Worm (Caenorhabditis elegans) whole organism, L2 larva: ENCODE data around the gene F58G1.8.

Experiments used
- C34F6.9 ChIP-seq: fragments of 150-350 bp; optimal IDR thresholded peaks from 2 replicates; lab custom pipeline; 2014; ENCODE audit warnings: missing biosample characterization, missing genetic modification characterization
- F13H6.1 ChIP-seq: sonication (generic microtip); optimal IDR thresholded peaks from 2 replicates; lab custom pipeline; 2016; ENCODE audit warnings: missing genetic modification characterization, missing compliant biosample characterization
- Y55F3AM.14 ChIP-seq: fragments of 200-800 bp; sonication (Bioruptor generic); optimal IDR thresholded peaks from 2 replicates; lab custom pipeline; 2018; ENCODE audit warnings: mild to moderate bottlenecking, missing genetic modification characterization, missing compliant biosample characterization
- ZK546.5 ChIP-seq: sonication (generic microtip); optimal IDR thresholded peaks from 2 replicates; lab custom pipeline; 2017; ENCODE audit warnings: missing biosample characterization, missing genetic modification characterization
- alr-1 ChIP-seq: fragments of 150-350 bp; optimal IDR thresholded peaks from 2 replicates; lab custom pipeline; 2014; ENCODE audit warnings: missing biosample characterization, missing genetic modification characterization
- ama-1 ChIP-seq: fragments of 150-350 bp; optimal IDR thresholded peaks from 2 replicates; lab custom pipeline; 2018; ENCODE audit warnings: inconsistent platforms
- blmp-1 ChIP-seq: sonication (generic microtip); optimal IDR thresholded peaks from 2 replicates; lab custom pipeline; 2017; ENCODE audit warnings: missing genetic modification characterization, mild to moderate bottlenecking, missing compliant biosample characterization, antibody characterized with exemption, moderate library complexity; ENCODE audit not compliant: insufficient read depth
- ceh-16 ChIP-seq: fragments of 150-350 bp; optimal IDR thresholded peaks from 2 replicates; lab custom pipeline; 2014; ENCODE audit warnings: missing biosample characterization, missing genetic modification characterization
- ceh-82 ChIP-seq: fragments of 150-350 bp; optimal IDR thresholded peaks from 2 replicates; lab custom pipeline; 2014; ENCODE audit warnings: missing biosample characterization, missing genetic modification characterization
- crh-2 ChIP-seq: sonication (generic microtip); optimal IDR thresholded peaks from 2 replicates; lab custom pipeline; 2017; ENCODE audit warnings: missing biosample characterization, missing genetic modification characterization
- dmd-4 ChIP-seq: sonication (generic microtip); optimal IDR thresholded peaks from 2 replicates; lab custom pipeline; 2017; ENCODE audit warnings: missing biosample characterization, missing genetic modification characterization
- elt-1 ChIP-seq: fragments of 150-350 bp; optimal IDR thresholded peaks from 2 replicates; lab custom pipeline; 2014; ENCODE audit warnings: missing biosample characterization, missing genetic modification characterization
- fos-1 ChIP-seq: fragments of 150-350 bp; optimal IDR thresholded peaks from 2 replicates; lab custom pipeline; 2014; ENCODE audit warnings: missing biosample characterization, missing genetic modification characterization
- gmeb-1 ChIP-seq: fragments of 150-350 bp; optimal IDR thresholded peaks from 2 replicates; lab custom pipeline; 2014; ENCODE audit warnings: missing biosample characterization, missing genetic modification characterization
- lin-13 ChIP-seq: fragments of 150-350 bp; optimal IDR thresholded peaks from 2 replicates; lab custom pipeline; 2014; ENCODE audit warnings: missing biosample characterization, missing genetic modification reagents, missing genetic modification characterization
- lin-39 ChIP-seq: fragments of 150-350 bp; optimal IDR thresholded peaks from 2 replicates; lab custom pipeline; 2014; ENCODE audit warnings: missing biosample characterization, missing genetic modification reagents, missing genetic modification characterization
- lsy-2 ChIP-seq, 2 experiments: fragments of 150-350 bp in 1 of 2; sonication (generic microtip) in 1 of 2; optimal IDR thresholded peaks; 2 replicates each; lab custom pipeline; 2014 to 2017; ENCODE audit warnings: missing biosample characterization in 2 of 2, missing genetic modification characterization in 2 of 2
- mbf-1 ChIP-seq: sonication (generic microtip); optimal IDR thresholded peaks from 2 replicates; lab custom pipeline; 2017; ENCODE audit warnings: missing biosample characterization, missing genetic modification characterization
- nhr-10 ChIP-seq: sonication (generic microtip); optimal IDR thresholded peaks from 2 replicates; lab custom pipeline; 2017; ENCODE audit warnings: missing biosample characterization, missing genetic modification characterization
- nhr-11 ChIP-seq: fragments of 150-350 bp; optimal IDR thresholded peaks from 2 replicates; lab custom pipeline; 2014; ENCODE audit warnings: missing biosample characterization, missing genetic modification characterization
- nhr-12 ChIP-seq: fragments of 150-350 bp; optimal IDR thresholded peaks from 2 replicates; lab custom pipeline; 2014; ENCODE audit warnings: missing biosample characterization, missing genetic modification characterization
- nhr-129 ChIP-seq: fragments of 150-350 bp; optimal IDR thresholded peaks from 2 replicates; lab custom pipeline; 2014; ENCODE audit warnings: missing biosample characterization, missing genetic modification characterization
- nhr-21 ChIP-seq: fragments of 150-350 bp; optimal IDR thresholded peaks from 2 replicates; lab custom pipeline; 2014; ENCODE audit warnings: missing biosample characterization, missing genetic modification characterization
- nhr-23 ChIP-seq: fragments of 150-350 bp; optimal IDR thresholded peaks from 2 replicates; lab custom pipeline; 2014; ENCODE audit warnings: missing biosample characterization, missing genetic modification reagents, missing genetic modification characterization
- nhr-237 ChIP-seq: fragments of 150-350 bp; optimal IDR thresholded peaks from 2 replicates; lab custom pipeline; 2014; ENCODE audit warnings: missing biosample characterization, missing genetic modification characterization
- nhr-25 ChIP-seq: fragments of 150-350 bp; sonication (generic microtip); optimal IDR thresholded peaks from 3 replicates; lab custom pipeline; 2014; ENCODE audit warnings: missing biosample characterization, missing genetic modification characterization
- nhr-6 ChIP-seq: fragments of 150-350 bp; optimal IDR thresholded peaks from 2 replicates; lab custom pipeline; 2014; ENCODE audit warnings: missing biosample characterization, missing genetic modification characterization
- peb-1 ChIP-seq: fragments of 150-350 bp; optimal IDR thresholded peaks from 2 replicates; lab custom pipeline; 2014; ENCODE audit warnings: missing biosample characterization, missing genetic modification characterization
- sem-4 ChIP-seq: fragments of 150-350 bp; optimal IDR thresholded peaks from 2 replicates; lab custom pipeline; 2014; ENCODE audit warnings: missing biosample characterization, missing genetic modification reagents, missing genetic modification characterization
- skn-1 ChIP-seq: sonication (generic microtip); optimal IDR thresholded peaks from 2 replicates; lab custom pipeline; 2017; ENCODE audit warnings: missing biosample characterization, missing genetic modification characterization
- sma-3 ChIP-seq: sonication (generic microtip); optimal IDR thresholded peaks from 2 replicates; lab custom pipeline; 2016; ENCODE audit warnings: missing genetic modification reagents, missing genetic modification characterization, missing compliant biosample characterization
- sma-9 ChIP-seq, 2 experiments: fragments of 150-350 bp in 1 of 2; sonication (generic microtip) in 1 of 2; optimal IDR thresholded peaks; 2 replicates each; lab custom pipeline; 2014 to 2016; ENCODE audit warnings: missing genetic modification characterization in 2 of 2, mild to moderate bottlenecking in 1 of 2, missing biosample characterization in 1 of 2, missing compliant biosample characterization in 1 of 2, missing genetic modification reagents in 1 of 2, moderate library complexity in 1 of 2
- snpc-4 ChIP-seq: fragments of 150-350 bp; optimal IDR thresholded peaks from 2 replicates; lab custom pipeline; 2014; ENCODE audit warnings: missing biosample characterization, missing genetic modification characterization
- unc-55 ChIP-seq: fragments of 150-350 bp; sonication (generic microtip); optimal IDR thresholded peaks from 3 replicates; lab custom pipeline; 2014; ENCODE audit warnings: missing biosample characterization, missing genetic modification reagents, missing genetic modification characterization
- unc-62 ChIP-seq: fragments of 150-350 bp; optimal IDR thresholded peaks from 2 replicates; lab custom pipeline; 2014; ENCODE audit warnings: missing biosample characterization, missing genetic modification reagents, missing genetic modification characterization
- zag-1 ChIP-seq: fragments of 150-350 bp; optimal IDR thresholded peaks from 2 replicates; lab custom pipeline; 2014; ENCODE audit warnings: missing biosample characterization, missing genetic modification characterization
- ztf-1 ChIP-seq: fragments of 200-800 bp; sonication (Bioruptor generic); conservative IDR thresholded peaks from 2 replicates; pipeline ENCODE4 v1.3.6; 2022; ENCODE audit warnings: missing genetic modification characterization, missing compliant biosample characterization
- ztf-11 ChIP-seq: sonication (generic microtip); optimal IDR thresholded peaks from 2 replicates; lab custom pipeline; 2017; ENCODE audit warnings: missing biosample characterization, missing genetic modification characterization
- ztf-4 ChIP-seq: fragments of 150-350 bp; optimal IDR thresholded peaks from 2 replicates; lab custom pipeline; 2014; ENCODE audit warnings: missing biosample characterization, missing genetic modification characterization

The F58G1.8 gene

ce11 chrII:12965138-12965537, 39.7 kb upstream of the F58G1.8 start:
- TF ChIP-seq lin-39 (tag; lab: Kevin White, UChicago) = no peak
- peak; percentile 75 for TF ChIP-seq elt-1 (tag; lab: Kevin White, UChicago)

- TF ChIP-seq gmeb-1 = no peak
- TF ChIP-seq blmp-1 (tag; lab: Kevin White, UChicago) = peak; percentile 30
Measured at ce11 chrII:12961743-12962142, 36.3 kb upstream of the F58G1.8 start.

ce11 chrII:12961293-12961692, 35.8 kb upstream of the F58G1.8 start:
- TF ChIP-seq mbf-1 (tag; lab: Kevin White, UChicago) (no peak), nhr-21 (tag; lab: Kevin White, UChicago) (peak; percentile 31), unc-62 (no peak), nhr-25 (tag; lab: Kevin White, UChicago) (peak; percentile 64), blmp-1 (tag; lab: Kevin White, UChicago) (peak; percentile 1)

ce11 chrII:12960206-12960605, 34.8 kb upstream of the F58G1.8 start:
- TF ChIP-seq sma-3 (GFP tag; lab: Kevin White, UChicago) = no peak
- no peak for TF ChIP-seq nhr-12 (tag; lab: Kevin White, UChicago)
- TF ChIP-seq skn-1 (tag; lab: Kevin White, UChicago) = no peak
- no peak for TF ChIP-seq nhr-10 (tag; lab: Kevin White, UChicago)
- no peak for TF ChIP-seq ama-1 (lab: Kevin White, UChicago)
- TF ChIP-seq ceh-82 = no peak
- no peak for TF ChIP-seq peb-1 (tag; lab: Kevin White, UChicago)
- no peak for TF ChIP-seq dmd-4 (tag; lab: Kevin White, UChicago)
- TF ChIP-seq alr-1 (tag; lab: Kevin White, UChicago) = no peak
- no peak for TF ChIP-seq sma-9 (GFP tag; optimal IDR thresholded peaks at IDR 0.05; lab: Kevin White, UChicago)
- no peak for TF ChIP-seq sma-9 (tag; optimal IDR thresholded peaks at IDR 0.05; lab: Kevin White, UChicago)
- no peak for TF ChIP-seq nhr-25 (tag; lab: Kevin White, UChicago)
- no peak for TF ChIP-seq lsy-2 (tag; optimal IDR thresholded peaks at IDR 0.05; lab: Kevin White, UChicago)
- TF ChIP-seq ceh-16 = no peak
- TF ChIP-seq ztf-4 (tag; lab: Kevin White, UChicago) = no peak
- no peak for TF ChIP-seq ztf-1 (GFP tag; lab: Robert Waterston, UW)
- TF ChIP-seq lin-13 (GFP tag; lab: Kevin White, UChicago) = no peak
- TF ChIP-seq snpc-4 (tag; lab: Kevin White, UChicago) = no peak
- no peak for TF ChIP-seq zag-1 (tag; lab: Kevin White, UChicago)
- TF ChIP-seq F13H6.1 = no peak
- TF ChIP-seq sem-4 (tag; lab: Kevin White, UChicago) = no peak
- TF ChIP-seq, all 48 proteins: peak for 0

- no peak for TF ChIP-seq ztf-1 (GFP tag; lab: Robert Waterston, UW)
- TF ChIP-seq ZK546.5 (tag; lab: Kevin White, UChicago) = no peak
- no peak for TF ChIP-seq unc-62
- TF ChIP-seq nhr-237 (tag; lab: Kevin White, UChicago) = no peak
- TF ChIP-seq nhr-6 (tag; lab: Kevin White, UChicago) = no peak
- no peak for TF ChIP-seq sma-3 (GFP tag; lab: Kevin White, UChicago)
- TF ChIP-seq F13H6.1 = no peak
- TF ChIP-seq C34F6.9 (tag; lab: Kevin White, UChicago) = no peak
- TF ChIP-seq ztf-11 (tag; lab: Kevin White, UChicago) = no peak
- TF ChIP-seq nhr-25 (tag; lab: Kevin White, UChicago) = no peak
- TF ChIP-seq crh-2 = no peak
- TF ChIP-seq ztf-4 (tag; lab: Kevin White, UChicago) = no peak
- TF ChIP-seq nhr-11 = no peak
Measured at ce11 chrII:12954670-12955069, 29.2 kb upstream of the F58G1.8 start, which contains the start of the genes Y38F1A.1 and Y38F1A.2. Gene Y38F1A.1, minus strand, starts transcription at chrII:12954770. Gene Y38F1A.2, plus strand, starts transcription at chrII:12954958.

- TF ChIP-seq lsy-2 (tag; optimal IDR thresholded peaks at IDR 0.05; lab: Kevin White, UChicago) (peak in 1 of 2 experiments; percentile 49), lin-13 (GFP tag; lab: Kevin White, UChicago) (peak; percentile 11), fos-1 (peak; percentile 31), crh-2 (peak; percentile 30), F13H6.1 (peak; percentile 3), Y55F3AM.14 (no peak), sma-9 (GFP tag; optimal IDR thresholded peaks at IDR 0.05; lab: Kevin White, UChicago) (peak; percentile 59), sma-9 (tag; optimal IDR thresholded peaks at IDR 0.05; lab: Kevin White, UChicago) (no peak), ama-1 (lab: Kevin White, UChicago) (no peak), nhr-10 (tag; lab: Kevin White, UChicago) (no peak), C34F6.9 (tag; lab: Kevin White, UChicago) (peak; percentile 70), nhr-23 (tag; lab: Kevin White, UChicago) (no peak), gmeb-1 (peak; percentile 3), snpc-4 (tag; lab: Kevin White, UChicago) (peak; percentile 76), sma-3 (GFP tag; lab: Kevin White, UChicago) (peak; percentile 10), nhr-129 (tag; lab: Kevin White, UChicago) (peak; percentile 63), unc-55 (GFP tag; lab: Kevin White, UChicago) (peak; percentile 54)
Measured at ce11 chrII:12953297-12953696, 27.8 kb upstream of the F58G1.8 start.
